Fruit fly (Drosophila melanogaster): ENCODE measurements around the gene ppk5.

The ppk5 gene

DNA sequence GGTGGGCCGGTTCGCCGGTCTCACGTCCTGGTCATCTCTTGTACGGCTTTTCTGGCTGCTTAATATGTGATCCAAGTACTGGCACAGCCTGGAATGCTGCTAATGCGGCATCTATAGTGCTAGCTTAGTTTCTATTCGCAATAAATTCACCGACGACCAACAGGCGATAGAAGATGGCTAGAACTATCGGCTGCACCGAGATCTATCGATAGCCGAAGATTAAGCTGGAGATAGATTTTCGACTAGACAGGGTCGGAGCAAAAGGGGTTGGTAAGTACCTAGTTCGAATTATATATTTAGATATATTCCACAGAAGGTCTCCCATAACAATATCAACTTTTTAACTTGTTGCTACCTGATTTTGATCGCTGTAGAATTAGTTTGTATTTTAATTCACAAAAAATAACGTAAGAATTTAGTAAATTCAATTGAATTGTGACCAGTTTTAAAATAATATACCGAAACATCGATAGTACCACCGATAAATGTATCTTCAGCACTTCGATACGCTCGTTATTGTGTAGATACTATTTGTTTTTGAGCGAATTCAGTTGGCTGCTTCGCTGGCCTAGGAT is 27.0 kb upstream of the ppk5 start, which contains the start of the genes Glg1 and M6 (continued):
- TF ChIP-seq CG31441 (GFP tag; IDR thresholded peaks at IDR 0.05) (no peak; the same call in 1 of the 2 replicates), salm (tag; optimal IDR thresholded peaks at IDR 0.05) (no peak), usp (GFP tag; optimal IDR thresholded peaks at IDR 0.05) (no peak), Spps (tag; optimal IDR thresholded peaks at IDR 0.05) (peak; percentile 35), MBD-R2 (GFP tag; IDR thresholded peaks at IDR 0.05) (peak; percentile 73), zen (tag; optimal IDR thresholded peaks at IDR 0.05) (peak; percentile 72), tio (GFP tag; optimal IDR thresholded peaks at IDR 0.05) (no peak), Vsx1 (GFP tag; optimal IDR thresholded peaks at IDR 0.05) (no peak), fd64A (GFP tag; optimal IDR thresholded peaks at IDR 0.05) (no peak), NK7.1 (GFP tag; optimal IDR thresholded peaks at IDR 0.05) (no peak), nerfin-1 (tag; optimal IDR thresholded peaks at IDR 0.05) (no peak), CG6254 (GFP tag; optimal IDR thresholded peaks at IDR 0.05) (no peak), fu2 (GFP tag; optimal IDR thresholded peaks at IDR 0.05) (peak; percentile 51), Dip3 (GFP tag; optimal IDR thresholded peaks at IDR 0.05) (peak; percentile 63), CG9817 (tag; optimal IDR thresholded peaks at IDR 0.05) (peak; percentile 67), gem (tag; optimal IDR thresholded peaks at IDR 0.05) (peak; percentile 82), BEAF-32 (GFP tag; optimal IDR thresholded peaks at IDR 0.05) (peak; percentile 97), CG2120 (GFP tag; optimal IDR thresholded peaks at IDR 0.05) (peak; percentile 89), Dp (GFP tag; optimal IDR thresholded peaks at IDR 0.05) (peak; percentile 33), CG11085 (GFP tag; IDR thresholded peaks at IDR 0.05) (peak; percentile 36; the same call in 1 of the 2 replicates), E2f1 (GFP tag; IDR thresholded peaks at IDR 0.05) (0 out of 2 replicates have a peak, but pooled peaks have one; percentile 21), Jarid2 (GFP tag; optimal IDR thresholded peaks at IDR 0.05) (peak; percentile 40), cg (GFP tag; optimal IDR thresholded peaks at IDR 0.05) (no peak), p53 (GFP tag; optimal IDR thresholded peaks at IDR 0.05) (no peak), HLH3B (GFP tag; IDR thresholded peaks at IDR 0.05) (peak; percentile 35; the same call in 1 of the 2 replicates), CG11696 (GFP tag; IDR thresholded peaks at IDR 0.05) (no peak), Abd-B (GFP tag; optimal IDR thresholded peaks at IDR 0.05) (peak; percentile 77), CG12071 (GFP tag; optimal IDR thresholded peaks at IDR 0.05) (no peak), CrebB (tag; optimal IDR thresholded peaks at IDR 0.05) (no peak), Trl (optimal IDR thresholded peaks at IDR 0.05) (no peak), Trl (GFP tag; optimal IDR thresholded peaks at IDR 0.05) (peak; percentile 58), CG10543 (GFP tag; optimal IDR thresholded peaks at IDR 0.05) (peak; percentile 69), Xbp1 (GFP tag; optimal IDR thresholded peaks at IDR 0.05) (peak; percentile 75), CG10462 (GFP tag; optimal IDR thresholded peaks at IDR 0.05) (peak; percentile 38), CG12942 (GFP tag; optimal IDR thresholded peaks at IDR 0.05) (peak; percentile 46), fd96Cb (tag; optimal IDR thresholded peaks at IDR 0.05) (peak; percentile 10), Ptx1 (GFP tag; IDR thresholded peaks at IDR 0.05) (peak; percentile 61), CG7745 (tag; optimal IDR thresholded peaks at IDR 0.05) (no peak), CG12744 (GFP tag; optimal IDR thresholded peaks at IDR 0.05) (peak; percentile 48), Gsc (GFP tag; IDR thresholded peaks at IDR 0.05) (no peak), Aef1 (GFP tag; IDR thresholded peaks at IDR 0.05) (peak; percentile 19; the same call in 1 of the 3 replicates), Ets65A (GFP tag) (peak; percentile 94), pnt (GFP tag; optimal IDR thresholded peaks at IDR 0.05) (peak; percentile 37), pho (GFP tag; optimal IDR thresholded peaks at IDR 0.05) (peak; percentile 69), her (GFP tag; optimal IDR thresholded peaks at IDR 0.05) (no peak), ci (GFP tag; IDR thresholded peaks at IDR 0.05) (peak; percentile 43; the same call in 1 of the 3 replicates), crc (GFP tag; optimal IDR thresholded peaks at IDR 0.05) (no peak), CG8924 (tag; optimal IDR thresholded peaks at IDR 0.05) (peak; percentile 73), caup (GFP tag; optimal IDR thresholded peaks at IDR 0.05; ENCODE audit: severe bottlenecking) (peak; percentile 40), dm (GFP tag; optimal IDR thresholded peaks at IDR 0.05) (peak; percentile 42), CG14441 (GFP tag; IDR thresholded peaks at IDR 0.05) (peak; percentile 38; the same call in 1 of the 2 replicates)

Measured in whole organism, embryonic.